Worm (Caenorhabditis elegans) whole organism, L2 larva: ENCODE results near the gene phf-33.

Experiments
- C34F6.9 ChIP-seq: fragments of 150-350 bp; optimal IDR thresholded peaks from 2 replicates; lab custom pipeline; 2014; ENCODE audit warnings: missing biosample characterization, missing genetic modification characterization
- F13H6.1 ChIP-seq: sonication (generic microtip); optimal IDR thresholded peaks from 2 replicates; lab custom pipeline; 2016; ENCODE audit warnings: missing genetic modification characterization, missing compliant biosample characterization
- R02D3.7 ChIP-seq: fragments of 150-350 bp; optimal IDR thresholded peaks from 2 replicates; lab custom pipeline; 2014; ENCODE audit warnings: missing biosample characterization, missing genetic modification characterization
- Y55F3AM.14 ChIP-seq: fragments of 200-800 bp; sonication (Bioruptor generic); optimal IDR thresholded peaks from 2 replicates; lab custom pipeline; 2018; ENCODE audit warnings: mild to moderate bottlenecking, missing genetic modification characterization, missing compliant biosample characterization
- ama-1 ChIP-seq: fragments of 150-350 bp; optimal IDR thresholded peaks from 2 replicates; lab custom pipeline; 2018; ENCODE audit warnings: inconsistent platforms
- blmp-1 ChIP-seq: sonication (generic microtip); optimal IDR thresholded peaks from 2 replicates; lab custom pipeline; 2017; ENCODE audit warnings: missing genetic modification characterization, mild to moderate bottlenecking, missing compliant biosample characterization, antibody characterized with exemption, moderate library complexity; ENCODE audit not compliant: insufficient read depth
- ceh-16 ChIP-seq: fragments of 150-350 bp; optimal IDR thresholded peaks from 2 replicates; lab custom pipeline; 2014; ENCODE audit warnings: missing biosample characterization, missing genetic modification characterization
- ceh-82 ChIP-seq: fragments of 150-350 bp; optimal IDR thresholded peaks from 2 replicates; lab custom pipeline; 2014; ENCODE audit warnings: missing biosample characterization, missing genetic modification characterization
- crh-2 ChIP-seq: sonication (generic microtip); optimal IDR thresholded peaks from 2 replicates; lab custom pipeline; 2017; ENCODE audit warnings: missing biosample characterization, missing genetic modification characterization
- dmd-4 ChIP-seq: sonication (generic microtip); optimal IDR thresholded peaks from 2 replicates; lab custom pipeline; 2017; ENCODE audit warnings: missing biosample characterization, missing genetic modification characterization
- egl-27 ChIP-seq: sonication (generic microtip); optimal IDR thresholded peaks from 3 replicates; lab custom pipeline; 2017; ENCODE audit warnings: missing biosample characterization, missing genetic modification reagents, missing genetic modification characterization
- elt-1 ChIP-seq: fragments of 150-350 bp; optimal IDR thresholded peaks from 2 replicates; lab custom pipeline; 2014; ENCODE audit warnings: missing biosample characterization, missing genetic modification characterization
- elt-3 ChIP-seq: sonication (generic microtip); optimal IDR thresholded peaks from 2 replicates; lab custom pipeline; 2017; ENCODE audit warnings: missing biosample characterization, missing genetic modification characterization
- fos-1 ChIP-seq: fragments of 150-350 bp; optimal IDR thresholded peaks from 2 replicates; lab custom pipeline; 2014; ENCODE audit warnings: missing biosample characterization, missing genetic modification characterization
- gmeb-1 ChIP-seq: fragments of 150-350 bp; optimal IDR thresholded peaks from 2 replicates; lab custom pipeline; 2014; ENCODE audit warnings: missing biosample characterization, missing genetic modification characterization
- lin-11 ChIP-seq: fragments of 150-350 bp; sonication (generic microtip); optimal IDR thresholded peaks from 2 replicates; lab custom pipeline; 2014; ENCODE audit warnings: missing biosample characterization, missing genetic modification characterization, inconsistent platforms, mixed read lengths
- lin-39 ChIP-seq: fragments of 150-350 bp; optimal IDR thresholded peaks from 2 replicates; lab custom pipeline; 2014; ENCODE audit warnings: missing biosample characterization, missing genetic modification reagents, missing genetic modification characterization
- lsy-2 ChIP-seq, 2 experiments: fragments of 150-350 bp in 1 of 2; sonication (generic microtip) in 1 of 2; optimal IDR thresholded peaks; 2 replicates each; lab custom pipeline; 2014 to 2017; ENCODE audit warnings: missing biosample characterization in 2 of 2, missing genetic modification characterization in 2 of 2
- mab-5 ChIP-seq: fragments of 150-350 bp; optimal IDR thresholded peaks from 2 replicates; lab custom pipeline; 2014; ENCODE audit warnings: missing biosample characterization, missing genetic modification characterization
- nhr-11 ChIP-seq: fragments of 150-350 bp; optimal IDR thresholded peaks from 2 replicates; lab custom pipeline; 2014; ENCODE audit warnings: missing biosample characterization, missing genetic modification characterization
- nhr-129 ChIP-seq: fragments of 150-350 bp; optimal IDR thresholded peaks from 2 replicates; lab custom pipeline; 2014; ENCODE audit warnings: missing biosample characterization, missing genetic modification characterization
- nhr-21 ChIP-seq: fragments of 150-350 bp; optimal IDR thresholded peaks from 2 replicates; lab custom pipeline; 2014; ENCODE audit warnings: missing biosample characterization, missing genetic modification characterization
- nhr-23 ChIP-seq: fragments of 150-350 bp; optimal IDR thresholded peaks from 2 replicates; lab custom pipeline; 2014; ENCODE audit warnings: missing biosample characterization, missing genetic modification reagents, missing genetic modification characterization
- nhr-237 ChIP-seq: fragments of 150-350 bp; optimal IDR thresholded peaks from 2 replicates; lab custom pipeline; 2014; ENCODE audit warnings: missing biosample characterization, missing genetic modification characterization
- nhr-77 ChIP-seq: fragments of 150-350 bp; optimal IDR thresholded peaks from 2 replicates; lab custom pipeline; 2014; ENCODE audit warnings: missing biosample characterization, missing genetic modification characterization
- peb-1 ChIP-seq: fragments of 150-350 bp; optimal IDR thresholded peaks from 2 replicates; lab custom pipeline; 2014; ENCODE audit warnings: missing biosample characterization, missing genetic modification characterization
- sem-4 ChIP-seq: fragments of 150-350 bp; optimal IDR thresholded peaks from 2 replicates; lab custom pipeline; 2014; ENCODE audit warnings: missing biosample characterization, missing genetic modification reagents, missing genetic modification characterization
- skn-1 ChIP-seq: sonication (generic microtip); optimal IDR thresholded peaks from 2 replicates; lab custom pipeline; 2017; ENCODE audit warnings: missing biosample characterization, missing genetic modification characterization
- sma-3 ChIP-seq: sonication (generic microtip); optimal IDR thresholded peaks from 2 replicates; lab custom pipeline; 2016; ENCODE audit warnings: missing genetic modification reagents, missing genetic modification characterization, missing compliant biosample characterization
- sma-9 ChIP-seq, 2 experiments: fragments of 150-350 bp in 1 of 2; sonication (generic microtip) in 1 of 2; optimal IDR thresholded peaks; 2 replicates each; lab custom pipeline; 2014 to 2016; ENCODE audit warnings: missing genetic modification characterization in 2 of 2, mild to moderate bottlenecking in 1 of 2, missing biosample characterization in 1 of 2, missing compliant biosample characterization in 1 of 2, missing genetic modification reagents in 1 of 2, moderate library complexity in 1 of 2
- unc-55 ChIP-seq: fragments of 150-350 bp; sonication (generic microtip); optimal IDR thresholded peaks from 3 replicates; lab custom pipeline; 2014; ENCODE audit warnings: missing biosample characterization, missing genetic modification reagents, missing genetic modification characterization
- unc-62 ChIP-seq: fragments of 150-350 bp; optimal IDR thresholded peaks from 2 replicates; lab custom pipeline; 2014; ENCODE audit warnings: missing biosample characterization, missing genetic modification reagents, missing genetic modification characterization
- zag-1 ChIP-seq: fragments of 150-350 bp; optimal IDR thresholded peaks from 2 replicates; lab custom pipeline; 2014; ENCODE audit warnings: missing biosample characterization, missing genetic modification characterization
- ztf-4 ChIP-seq: fragments of 150-350 bp; optimal IDR thresholded peaks from 2 replicates; lab custom pipeline; 2014; ENCODE audit warnings: missing biosample characterization, missing genetic modification characterization

Gene phf-33

DNA sequence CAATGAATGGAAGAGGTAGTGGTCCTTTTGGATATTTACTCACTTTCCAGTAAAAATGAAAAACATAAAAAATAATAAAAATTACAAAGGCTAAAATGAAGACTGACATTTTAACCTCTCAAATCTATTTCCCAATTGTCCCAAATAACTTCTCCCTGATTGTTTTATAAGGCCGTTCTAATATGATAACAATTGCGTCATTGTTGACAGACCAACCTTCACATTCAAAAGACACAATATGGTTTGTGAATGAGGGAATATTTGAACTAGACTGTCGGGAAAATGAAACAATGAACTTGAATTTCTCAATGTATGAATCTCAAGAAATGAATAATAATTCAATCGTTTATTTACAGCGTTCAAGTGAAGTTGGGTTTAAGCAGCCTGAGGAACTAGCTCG lies 11.5 kb downstream of the phf-33 start, which contains the start of gene cyp-14A1:
Gene cyp-14A1 (minus strand): TSS at position 126 of the 400 bp plus-strand sequence.
- no peak for TF ChIP-seq nhr-11 (tag; lab: Kevin White, UChicago)
- TF ChIP-seq nhr-237 = no peak
- peak; percentile 74 for TF ChIP-seq nhr-129 (tag; lab: Kevin White, UChicago)
- no peak for TF ChIP-seq F13H6.1 (tag; lab: Kevin White, UChicago)

DNA sequence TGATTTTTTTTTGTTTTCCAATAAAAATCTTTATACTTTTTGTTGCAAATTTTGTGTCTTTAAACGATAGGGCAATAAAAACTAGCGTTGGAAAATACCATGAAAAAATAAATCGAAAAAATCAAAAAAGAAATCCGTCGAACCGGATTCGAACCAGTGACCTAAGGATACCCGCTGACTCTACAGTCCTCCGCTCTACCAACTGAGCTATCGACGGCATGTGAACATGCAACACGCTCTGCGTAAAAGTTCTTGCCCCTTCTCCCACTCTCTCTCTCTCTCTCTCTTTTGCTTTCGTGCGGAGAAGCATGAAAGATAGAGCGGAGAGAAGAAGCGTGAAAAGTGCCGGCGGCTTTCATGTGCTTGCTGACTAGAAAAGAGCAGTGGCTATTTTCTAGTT lies 14.2 kb downstream of the phf-33 start:
- no peak for TF ChIP-seq lin-39 (tag; lab: Kevin White, UChicago)
- no peak for TF ChIP-seq dmd-4 (tag; lab: Kevin White, UChicago)
- TF ChIP-seq sma-3 (GFP tag; lab: Kevin White, UChicago) = peak; percentile 30
- peak; percentile 19 for TF ChIP-seq fos-1 (tag; lab: Kevin White, UChicago)
- TF ChIP-seq nhr-21 (tag; lab: Kevin White, UChicago) = peak; percentile 42
- TF ChIP-seq gmeb-1 (tag; lab: Kevin White, UChicago) = peak; percentile 19
- TF ChIP-seq zag-1 (tag; lab: Kevin White, UChicago) = peak; percentile 45
- peak; percentile 23 for TF ChIP-seq Y55F3AM.14 (GFP tag; lab: Kevin White, UChicago)
- TF ChIP-seq lsy-2 (tag; optimal IDR thresholded peaks at IDR 0.05; lab: Kevin White, UChicago) = peak in 1 of 2 experiments; percentile 36
- TF ChIP-seq elt-3 (tag; lab: Kevin White, UChicago) = no peak
- no peak for TF ChIP-seq mab-5
- TF ChIP-seq nhr-11 (tag; lab: Kevin White, UChicago) = no peak
- peak; percentile 36 for TF ChIP-seq C34F6.9 (tag; lab: Kevin White, UChicago)
- TF ChIP-seq sem-4 (tag; lab: Kevin White, UChicago) = peak; percentile 16
- TF ChIP-seq skn-1 = no peak
- no peak for TF ChIP-seq ceh-82
- TF ChIP-seq nhr-129 (tag; lab: Kevin White, UChicago) = peak; percentile 83
- peak; percentile 28 for TF ChIP-seq lin-11 (tag; lab: Kevin White, UChicago)
- TF ChIP-seq unc-55 (GFP tag; lab: Kevin White, UChicago) = peak; percentile 66
- TF ChIP-seq peb-1 (tag; lab: Kevin White, UChicago) = no peak
- TF ChIP-seq ceh-16 (tag; lab: Kevin White, UChicago) = peak; percentile 31
- TF ChIP-seq crh-2 (tag; lab: Kevin White, UChicago) = peak; percentile 36
- TF ChIP-seq F13H6.1 (tag; lab: Kevin White, UChicago) = peak; percentile 65
- no peak for TF ChIP-seq unc-62 (GFP tag; lab: Kevin White, UChicago)
- no peak for TF ChIP-seq blmp-1
- TF ChIP-seq nhr-77 (tag; lab: Kevin White, UChicago) = no peak
- no peak for TF ChIP-seq R02D3.7 (tag; lab: Kevin White, UChicago)
- TF ChIP-seq ztf-4 = peak; percentile 35
- peak; percentile 68 for TF ChIP-seq sma-9 (GFP tag; optimal IDR thresholded peaks at IDR 0.05; lab: Kevin White, UChicago)
- TF ChIP-seq sma-9 (tag; optimal IDR thresholded peaks at IDR 0.05; lab: Kevin White, UChicago) = no peak
- TF ChIP-seq nhr-23 (tag; lab: Kevin White, UChicago) = no peak

DNA sequence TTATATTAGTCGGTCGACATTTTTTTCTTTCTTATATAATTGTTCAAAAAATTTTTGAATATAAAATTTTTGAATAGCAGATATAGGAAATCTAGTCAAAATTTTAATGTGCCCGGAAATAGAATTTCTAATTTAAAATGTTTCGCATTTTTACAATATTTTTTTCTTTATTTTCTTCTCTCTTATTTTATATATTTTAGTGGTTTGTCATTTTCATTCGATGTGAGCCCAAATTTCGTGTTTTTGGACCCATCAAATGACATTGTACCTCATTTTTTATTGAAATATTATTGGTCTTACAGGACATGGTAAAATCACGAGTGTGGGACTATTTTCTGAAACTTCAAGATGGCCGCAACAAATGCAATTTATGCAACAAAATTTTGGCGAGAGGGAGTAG lies 16.6 kb downstream of the phf-33 start, which contains the start of gene K09A11.1:
Gene K09A11.1 (plus strand): TSS at position 301 of the 400 bp plus-strand sequence.
- TF ChIP-seq lin-39 (tag; lab: Kevin White, UChicago) (no peak), nhr-21 (tag; lab: Kevin White, UChicago) (no peak)

DNA sequence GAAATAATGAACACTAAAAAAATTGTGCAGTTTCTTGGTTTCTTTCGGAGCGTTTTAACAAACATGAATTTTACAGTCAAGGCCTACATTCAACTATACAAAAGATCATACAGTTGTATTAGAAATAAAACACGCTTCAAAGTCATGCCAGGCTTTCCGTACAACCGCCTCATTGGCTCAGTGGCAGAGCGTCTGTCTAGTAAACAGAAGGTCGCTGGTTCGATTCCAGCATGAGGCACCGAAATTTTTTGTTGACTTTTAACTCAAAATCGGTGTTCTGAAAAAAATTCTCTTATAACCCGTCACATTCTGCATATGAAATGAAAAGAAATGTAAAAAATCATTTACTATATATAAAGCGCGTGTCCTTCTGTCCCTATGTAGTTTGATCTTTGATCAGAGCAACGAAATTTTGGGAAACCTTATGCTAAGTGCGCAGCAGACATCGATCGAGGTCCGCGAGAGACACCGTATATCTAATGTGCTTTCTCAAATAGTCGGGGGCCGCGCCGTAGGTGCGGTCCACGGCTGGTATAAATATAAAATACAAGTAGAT lies 17.7 kb downstream of the phf-33 start:
- peak; percentile 2 for TF ChIP-seq crh-2 (tag; lab: Kevin White, UChicago)

DNA sequence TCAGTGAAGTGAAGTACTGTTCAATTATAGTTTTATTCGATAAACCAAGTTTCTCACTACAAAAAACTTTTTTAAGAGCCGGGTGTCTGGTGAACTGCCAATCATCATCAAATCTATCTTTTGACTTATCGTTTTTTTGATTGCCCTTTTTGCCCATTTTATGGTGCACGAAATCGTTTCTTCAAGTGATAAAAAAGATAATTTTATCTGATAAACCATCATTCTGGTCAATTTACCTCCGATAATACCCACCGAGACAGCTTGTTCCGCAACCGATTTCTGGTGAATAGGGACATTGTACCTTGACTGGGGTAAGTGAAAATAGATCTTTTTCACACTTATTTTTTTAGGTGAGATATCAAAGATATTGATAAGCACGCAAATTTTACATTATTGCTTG lies 21.2 kb downstream of the phf-33 start, which contains the start of gene K08H2.10:
Gene K08H2.10 (plus strand): TSS at position 230 of the 400 bp plus-strand sequence.
- no peak for TF ChIP-seq egl-27 (tag; lab: Kevin White, UChicago)
- TF ChIP-seq ama-1 = no peak
- no peak for TF ChIP-seq C34F6.9 (tag; lab: Kevin White, UChicago)
- TF ChIP-seq elt-1 (tag; lab: Kevin White, UChicago) = no peak
- peak; percentile 67 for TF ChIP-seq fos-1 (tag; lab: Kevin White, UChicago)
